Worm (Caenorhabditis elegans) whole organism, L3 larva: ENCODE data around the gene B0280.7.

ENCODE experiments used
- R02D3.7 ChIP-seq: fragments of 150-350 bp; optimal IDR thresholded peaks from 2 replicates; lab custom pipeline; 2014; ENCODE audit warnings: missing biosample characterization, missing genetic modification characterization
- aly-2 ChIP-seq: fragments of 150-350 bp; optimal IDR thresholded peaks from 2 replicates; lab custom pipeline; 2014; ENCODE audit warnings: missing biosample characterization, missing genetic modification characterization
- ama-1 ChIP-seq: fragments of 150-350 bp; optimal IDR thresholded peaks from 2 replicates; lab custom pipeline; 2018
- ceh-16 ChIP-seq: sonication (generic microtip); optimal IDR thresholded peaks from 2 replicates; lab custom pipeline; 2017; ENCODE audit warnings: missing biosample characterization, missing genetic modification characterization
- ceh-28 ChIP-seq: fragments of 150-350 bp; optimal IDR thresholded peaks from 2 replicates; lab custom pipeline; 2014; ENCODE audit warnings: missing biosample characterization, missing genetic modification reagents, missing genetic modification characterization
- ceh-82 ChIP-seq: fragments of 150-350 bp; optimal IDR thresholded peaks from 2 replicates; lab custom pipeline; 2014; ENCODE audit warnings: missing biosample characterization, missing genetic modification characterization
- ceh-9 ChIP-seq: sonication (generic microtip); optimal IDR thresholded peaks from 2 replicates; lab custom pipeline; 2018; ENCODE audit warnings: missing biosample characterization, missing genetic modification characterization
- daf-12 ChIP-seq: fragments of 150-350 bp; optimal IDR thresholded peaks from 2 replicates; lab custom pipeline; 2014; ENCODE audit warnings: missing biosample characterization, missing genetic modification reagents, missing genetic modification characterization
- egl-27 ChIP-seq: sonication (generic microtip); optimal IDR thresholded peaks from 4 replicates; lab custom pipeline; 2017; ENCODE audit warnings: missing biosample characterization, missing genetic modification reagents, missing genetic modification characterization
- elt-1 ChIP-seq: fragments of 150-350 bp; optimal IDR thresholded peaks from 2 replicates; lab custom pipeline; 2014; ENCODE audit warnings: missing biosample characterization, missing genetic modification characterization
- elt-2 ChIP-seq: sonication (generic microtip); optimal IDR thresholded peaks from 2 replicates; lab custom pipeline; 2016; ENCODE audit warnings: missing genetic modification reagents, mild to moderate bottlenecking, missing genetic modification characterization, missing compliant biosample characterization
- elt-3 ChIP-seq, 3 experiments: fragments of 150-350 bp in 1 of 3; sonication (generic microtip) in 2 of 3; optimal IDR thresholded peaks; 2 replicates in 2 of 3; 4 replicates in 1 of 3; lab custom pipeline; 2014 to 2017; ENCODE audit warnings: missing biosample characterization in 3 of 3, missing genetic modification characterization in 3 of 3
- eor-1 ChIP-seq, 2 experiments: fragments of 150-350 bp; optimal IDR thresholded peaks; 2 replicates each; lab custom pipeline; 2014 to 2018; ENCODE audit warnings: missing biosample characterization in 2 of 2, missing genetic modification characterization in 2 of 2
- fkh-10 ChIP-seq: sonication (generic microtip); optimal IDR thresholded peaks from 2 replicates; lab custom pipeline; 2017; ENCODE audit warnings: missing biosample characterization, missing genetic modification reagents, missing genetic modification characterization
- fkh-2 ChIP-seq: fragments of 150-350 bp; optimal IDR thresholded peaks from 2 replicates; lab custom pipeline; 2014; ENCODE audit warnings: missing biosample characterization, missing genetic modification reagents, missing genetic modification characterization
- fos-1 ChIP-seq: fragments of 150-350 bp; optimal IDR thresholded peaks from 2 replicates; lab custom pipeline; 2014; ENCODE audit warnings: missing biosample characterization, missing genetic modification characterization
- hmg-11 ChIP-seq: sonication (generic microtip); optimal IDR thresholded peaks from 2 replicates; lab custom pipeline; 2016; ENCODE audit warnings: missing genetic modification characterization, missing compliant biosample characterization
- jun-1 ChIP-seq: fragments of 150-350 bp; optimal IDR thresholded peaks from 2 replicates; lab custom pipeline; 2014; ENCODE audit warnings: missing biosample characterization, missing genetic modification reagents, missing genetic modification characterization
- lin-15B ChIP-seq: fragments of 150-350 bp; optimal IDR thresholded peaks from 2 replicates; lab custom pipeline; 2014; ENCODE audit warnings: missing biosample characterization, missing genetic modification characterization
- lin-39 ChIP-seq: fragments of 150-350 bp; optimal IDR thresholded peaks from 2 replicates; lab custom pipeline; 2018; ENCODE audit warnings: missing biosample characterization, missing genetic modification reagents, missing genetic modification characterization
- lsy-12 ChIP-seq: sonication (generic microtip); optimal IDR thresholded peaks from 2 replicates; lab custom pipeline; 2016; ENCODE audit warnings: mild to moderate bottlenecking, missing genetic modification characterization, missing compliant biosample characterization
- nfya-1 ChIP-seq: sonication (generic microtip); optimal IDR thresholded peaks from 2 replicates; lab custom pipeline; 2017; ENCODE audit warnings: missing genetic modification characterization, mild to moderate bottlenecking, missing compliant biosample characterization, antibody characterized with exemption, moderate library complexity; ENCODE audit not compliant: insufficient read depth
- nhr-12 ChIP-seq: fragments of 150-350 bp; optimal IDR thresholded peaks from 2 replicates; lab custom pipeline; 2014; ENCODE audit warnings: missing biosample characterization, missing genetic modification characterization
- nhr-25 ChIP-seq: sonication (generic microtip); optimal IDR thresholded peaks from 2 replicates; lab custom pipeline; 2017; ENCODE audit warnings: missing biosample characterization, missing genetic modification characterization
- nhr-28 ChIP-seq: fragments of 150-350 bp; optimal IDR thresholded peaks from 2 replicates; lab custom pipeline; 2014; ENCODE audit warnings: missing biosample characterization, missing genetic modification characterization
- nhr-43 ChIP-seq: sonication (generic microtip); optimal IDR thresholded peaks from 2 replicates; lab custom pipeline; 2016; ENCODE audit warnings: mild to moderate bottlenecking, missing genetic modification characterization, missing compliant biosample characterization; ENCODE audit not compliant: poor library complexity, severe bottlenecking
- nhr-67 ChIP-seq: fragments of 150-350 bp; optimal IDR thresholded peaks from 2 replicates; lab custom pipeline; 2014; ENCODE audit warnings: missing biosample characterization, missing genetic modification characterization
- pha-4 ChIP-seq: fragments of 150-350 bp; optimal IDR thresholded peaks from 2 replicates; lab custom pipeline; 2014; ENCODE audit warnings: missing biosample characterization, missing genetic modification reagents, missing genetic modification characterization
- pqm-1 ChIP-seq: fragments of 150-350 bp; optimal IDR thresholded peaks from 2 replicates; lab custom pipeline; 2017; ENCODE audit warnings: missing biosample characterization, missing genetic modification characterization, inconsistent platforms
- sea-2 ChIP-seq: fragments of 150-350 bp; sonication (generic microtip); optimal IDR thresholded peaks from 4 replicates; lab custom pipeline; 2014; ENCODE audit warnings: missing biosample characterization, missing genetic modification reagents, missing genetic modification characterization
- skn-1 ChIP-seq: fragments of 150-350 bp; optimal IDR thresholded peaks from 2 replicates; lab custom pipeline; 2014; ENCODE audit warnings: missing biosample characterization, missing genetic modification characterization
- snpc-4 ChIP-seq: fragments of 150-350 bp; optimal IDR thresholded peaks from 2 replicates; lab custom pipeline; 2014; ENCODE audit warnings: missing biosample characterization, missing genetic modification characterization
- tbx-2 ChIP-seq: sonication (generic microtip); optimal IDR thresholded peaks from 2 replicates; lab custom pipeline; 2016; ENCODE audit warnings: mild to moderate bottlenecking, missing genetic modification characterization, missing compliant biosample characterization
- unc-39 ChIP-seq: sonication (generic microtip); optimal IDR thresholded peaks from 4 replicates; lab custom pipeline; 2017; ENCODE audit warnings: missing biosample characterization, missing genetic modification characterization

B0280.7 gene

ce11 chrIII:7087691-7088323, 23.9 kb downstream of the B0280.7 start, which contains the start of gene fubl-2:
fubl-2 (minus strand) TSS chrIII:7087741.
- TF ChIP-seq lin-15B (peak; percentile 82), sea-2 (GFP tag; lab: Kevin White, UChicago) (no peak), egl-27 (tag; lab: Kevin White, UChicago) (no peak), nhr-43 (peak; percentile 83), ceh-28 (peak; percentile 73), R02D3.7 (peak; percentile 44), pqm-1 (tag; lab: Kevin White, UChicago) (peak; percentile 24), nhr-28 (no peak), tbx-2 (tag; lab: Kevin White, UChicago) (no peak), lin-39 (peak; percentile 72), nfya-1 (peak; percentile 68), ceh-82 (no peak), fkh-10 (no peak), nhr-12 (no peak), elt-2 (peak; percentile 35), fos-1 (tag; lab: Kevin White, UChicago) (no peak), pha-4 (peak; percentile 71), eor-1 (tag; optimal IDR thresholded peaks at IDR 0.05; lab: Kevin White, UChicago) (no peak), snpc-4 (tag; lab: Kevin White, UChicago) (peak; percentile 58), nhr-25 (tag; lab: Kevin White, UChicago) (peak; percentile 41), ceh-9 (tag; lab: Kevin White, UChicago) (no peak)

DNA sequence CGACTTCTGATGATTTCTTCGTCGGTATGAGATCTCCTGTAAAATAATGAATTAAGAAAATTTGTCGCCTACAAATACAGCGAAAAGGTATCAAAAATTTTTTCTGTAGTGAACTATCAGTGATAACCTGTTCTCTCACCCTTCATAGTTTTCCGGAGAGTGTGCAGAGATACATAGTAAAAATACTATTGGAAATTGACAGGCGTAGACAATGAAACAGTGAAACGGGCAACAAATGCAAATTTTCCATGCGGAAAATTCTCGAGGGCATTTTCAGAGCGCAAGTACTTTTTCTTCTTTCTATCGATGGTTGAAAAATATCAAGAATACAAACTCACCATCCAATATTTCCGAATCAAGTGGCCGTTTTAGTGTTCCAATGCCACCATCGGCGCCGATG, 24.5 kb downstream of the B0280.7 start:
- TF ChIP-seq daf-12 (no peak), elt-2 (peak; percentile 28)

- TF ChIP-seq jun-1 (no peak), elt-1 (no peak), snpc-4 (tag; lab: Kevin White, UChicago) (no peak), fos-1 (tag; lab: Kevin White, UChicago) (no peak), hmg-11 (tag; lab: Kevin White, UChicago) (no peak), ama-1 (no peak), fkh-2 (tag; lab: Kevin White, UChicago) (no peak), fkh-10 (no peak), egl-27 (tag; lab: Kevin White, UChicago) (no peak), eor-1 (tag; optimal IDR thresholded peaks at IDR 0.05; lab: Kevin White, UChicago) (no peak), unc-39 (no peak), nhr-67 (tag; lab: Kevin White, UChicago) (no peak), aly-2 (tag; lab: Kevin White, UChicago) (no peak), elt-3 (tag; optimal IDR thresholded peaks at IDR 0.05; lab: Kevin White, UChicago) (no peak), nhr-28 (no peak)
- TF ChIP-seq, all 47 proteins: peak for 0
Observed at ce11 chrIII:7084908-7085307, 26.8 kb downstream of the B0280.7 start, which contains the start of gene tofu-7. tofu-7 (minus strand) TSS chrIII:7085018.

ce11 chrIII:7083106-7083505, 28.6 kb downstream of the B0280.7 start:
- TF ChIP-seq lsy-12 (tag; lab: Kevin White, UChicago) (no peak), pha-4 (peak; percentile 26)
- TF ChIP-seq, all 47 proteins: peak for 1

DNA sequence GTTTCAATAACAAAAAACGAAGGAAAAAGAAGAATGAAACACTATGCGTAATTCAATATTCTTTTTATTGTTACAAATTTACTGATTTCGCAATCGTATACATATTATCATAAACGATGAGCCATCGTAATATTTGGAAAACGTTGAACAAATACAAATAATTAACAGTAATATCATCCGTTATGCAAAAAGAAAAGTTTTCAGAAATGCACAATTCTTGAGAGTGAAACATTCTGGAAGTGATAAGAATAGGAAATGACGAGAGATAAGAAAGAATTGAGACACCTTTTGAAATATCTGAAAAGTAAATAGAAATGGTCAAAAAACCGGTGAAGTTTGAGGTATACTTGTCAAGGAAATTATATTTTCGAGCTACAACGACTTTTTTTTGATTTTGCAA, 30.2 kb downstream of the B0280.7 start:
- TF ChIP-seq lin-39 (no peak), aly-2 (tag; lab: Kevin White, UChicago) (no peak), jun-1 (peak; percentile 19), pha-4 (peak; percentile 72), elt-2 (peak; percentile 69), pqm-1 (tag; lab: Kevin White, UChicago) (peak; percentile 60)

DNA sequence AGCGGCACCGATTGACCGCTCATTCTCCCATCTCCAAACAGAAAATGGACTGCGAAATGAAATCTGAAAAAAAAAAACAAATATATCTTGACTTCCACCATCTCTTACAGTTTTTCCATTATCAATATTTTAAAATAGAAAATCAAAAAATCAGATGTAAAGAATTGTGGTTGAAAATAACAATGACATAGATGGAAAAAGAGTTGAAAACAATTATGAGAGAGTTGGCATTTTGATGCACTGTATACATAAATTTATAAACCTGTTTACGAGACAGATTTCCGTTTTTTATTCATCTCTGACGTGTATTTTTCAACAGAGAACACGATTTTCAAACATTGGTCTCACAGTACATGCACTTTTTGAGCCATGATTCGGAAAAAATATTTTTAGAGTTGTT, 31.0 kb downstream of the B0280.7 start, which contains the start of gene ZK418.7:
Gene ZK418.7, minus strand, starts transcription at position 101 of the 400 bp plus-strand sequence.
- TF ChIP-seq skn-1 (no peak), nhr-25 (tag; lab: Kevin White, UChicago) (no peak), nhr-12 (no peak), ceh-16 (tag; lab: Kevin White, UChicago) (no peak), aly-2 (tag; lab: Kevin White, UChicago) (no peak), lin-15B (no peak)
